Worm (Caenorhabditis elegans): Measurements from ENCODE around the gene R11.3.

R11.3 gene

DNA sequence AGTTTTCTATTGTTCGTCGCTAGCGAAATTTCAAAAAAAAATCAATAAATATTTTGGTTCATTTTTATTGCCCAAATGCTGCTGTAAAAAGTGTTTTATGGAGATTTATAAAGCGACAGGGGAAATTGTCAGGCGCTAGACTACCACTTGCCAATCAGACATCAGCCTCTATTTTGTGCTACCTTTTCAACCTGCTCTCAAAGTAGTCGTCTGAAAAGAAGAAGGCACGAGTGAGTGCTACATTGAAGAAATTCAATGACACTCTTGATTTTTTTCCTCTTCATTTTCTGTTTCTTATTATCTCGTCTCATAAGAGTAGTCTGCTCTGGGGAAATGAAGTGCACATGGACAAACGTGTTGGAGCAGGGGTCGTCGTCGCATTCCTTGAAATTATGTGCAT lies 6.8 kb upstream of the R11.3 start (continued):
- TF ChIP-seq unc-62 (GFP tag; optimal IDR thresholded peaks at IDR 0.05) (no peak), nhr-11 (tag; optimal IDR thresholded peaks at IDR 0.05) (peak; percentile 56), lin-14 (GFP tag; optimal IDR thresholded peaks at IDR 0.05) (peak; percentile 80), ztf-11 (tag; optimal IDR thresholded peaks at IDR 0.05) (peak in 1 of 2 experiments; percentile 25), dpl-1 (GFP tag; optimal IDR thresholded peaks at IDR 0.05) (peak in 2 of 3 experiments; percentile 1 to 37), sup-37 (GFP tag; optimal IDR thresholded peaks at IDR 0.05) (peak; percentile 62), hlh-4 (tag; optimal IDR thresholded peaks at IDR 0.05) (no peak), vab-15 (tag; optimal IDR thresholded peaks at IDR 0.05) (peak; percentile 47), mep-1 (tag; optimal IDR thresholded peaks at IDR 0.05) (peak; percentile 58), snpc-4 (tag; optimal IDR thresholded peaks at IDR 0.05) (peak; percentile 74), lir-3 (tag; optimal IDR thresholded peaks at IDR 0.05; ENCODE audit: poor library complexity) (no peak), egl-13 (tag; optimal IDR thresholded peaks at IDR 0.05) (peak; percentile 64), elt-2 (tag; optimal IDR thresholded peaks at IDR 0.05) (peak; percentile 63), nhr-19 (GFP tag; conservative IDR thresholded peaks at IDR 0.05) (peak; percentile 63), dsc-1 (tag; optimal IDR thresholded peaks at IDR 0.05) (peak; percentile 94), mef-2 (tag; optimal IDR thresholded peaks at IDR 0.05) (no peak), alr-1 (tag; optimal IDR thresholded peaks at IDR 0.05; ENCODE audit: borderline replicate concordance) (no peak), lin-35 (GFP tag; optimal IDR thresholded peaks at IDR 0.05) (peak in 1 of 2 experiments; percentile 71), Y116A8C.19 (tag; optimal IDR thresholded peaks at IDR 0.05; ENCODE audit: borderline replicate concordance) (no peak), aha-1 (tag; optimal IDR thresholded peaks at IDR 0.05) (no peak), C16A3.4 (tag; optimal IDR thresholded peaks at IDR 0.05) (peak; percentile 81), nhr-20 (tag; optimal IDR thresholded peaks at IDR 0.05) (peak; percentile 73), unc-98 (GFP tag; IDR thresholded peaks at IDR 0.05) (no peak), mdl-1 (tag; optimal IDR thresholded peaks at IDR 0.05) (peak in 1 of 2 experiments; percentile 36), isw-1 (GFP tag; IDR thresholded peaks at IDR 0.05) (peak; percentile 26), ceh-90 (tag; optimal IDR thresholded peaks at IDR 0.05) (peak; percentile 14), hlh-17 (GFP tag; optimal IDR thresholded peaks at IDR 0.05; ENCODE audit: borderline replicate concordance) (no peak), lin-15B (tag; optimal IDR thresholded peaks at IDR 0.05) (no peak), swsn-7 (tag; optimal IDR thresholded peaks at IDR 0.05) (peak; percentile 70), fkh-4 (tag; optimal IDR thresholded peaks at IDR 0.05; ENCODE audit: borderline replicate concordance) (peak; percentile 3)

DNA sequence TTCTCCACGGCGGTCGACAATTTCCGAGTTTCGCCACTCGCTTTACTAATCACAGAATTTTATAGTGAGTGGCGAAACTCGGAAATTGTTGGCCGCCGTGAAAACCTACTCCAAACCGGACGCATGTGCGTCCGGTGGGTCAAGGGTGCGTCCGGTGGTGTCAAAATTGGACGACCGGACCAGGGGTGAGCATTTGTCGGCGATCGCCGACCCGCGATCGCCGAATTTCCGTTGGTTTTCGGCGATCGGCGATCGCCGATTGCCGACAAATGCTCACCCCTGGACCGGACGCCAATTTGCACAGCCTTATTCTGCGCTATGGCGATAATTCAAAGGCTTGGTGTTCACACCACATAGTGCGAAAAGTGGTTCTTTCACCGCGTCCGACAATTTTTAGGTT lies 5.3 kb upstream of the R11.3 start:
- TF ChIP-seq lin-39 (tag; optimal IDR thresholded peaks at IDR 0.05) = no peak

DNA sequence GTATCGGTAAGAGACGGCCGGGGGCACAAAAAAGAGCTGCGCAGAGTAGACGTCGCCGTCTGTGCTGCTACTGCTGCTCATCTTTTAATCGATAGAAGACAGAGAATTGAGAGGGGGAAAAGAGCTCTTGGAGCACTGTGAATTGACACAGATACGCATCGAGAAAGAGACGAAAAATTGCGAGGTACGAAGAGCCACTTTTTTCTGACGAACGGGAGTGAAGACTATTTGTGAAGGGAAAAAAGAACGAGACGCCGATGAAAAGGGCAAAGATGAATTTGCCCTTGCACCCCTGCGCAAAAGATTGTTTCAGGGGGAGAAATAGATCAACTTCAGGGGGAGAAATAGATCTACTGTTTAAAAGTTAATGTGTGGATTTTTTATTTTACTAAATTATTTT lies 3.2 kb upstream of the R11.3 start:
- TF ChIP-seq snu-23 (GFP tag; optimal IDR thresholded peaks at IDR 0.05) = peak; percentile 53
- TF ChIP-seq nhr-12 (tag; optimal IDR thresholded peaks at IDR 0.05) = no peak
- no peak for TF ChIP-seq lin-13 (GFP tag; optimal IDR thresholded peaks at IDR 0.05)
- TF ChIP-seq nhr-19 (GFP tag; conservative IDR thresholded peaks at IDR 0.05) = peak; percentile 24; the same call in 1 of the 2 replicates
- TF ChIP-seq C04F5.9 (tag; optimal IDR thresholded peaks at IDR 0.05) = no peak
- peak; percentile 8 for TF ChIP-seq pax-3 (tag; optimal IDR thresholded peaks at IDR 0.05)
- TF ChIP-seq ceh-82 (tag; optimal IDR thresholded peaks at IDR 0.05) = peak; percentile 5 to 45 (median 35)
- TF ChIP-seq mep-1 (tag; optimal IDR thresholded peaks at IDR 0.05) = peak; percentile 18
- TF ChIP-seq nhr-71 (tag; optimal IDR thresholded peaks at IDR 0.05) = peak; percentile 54
- no peak for TF ChIP-seq lin-15B (tag; optimal IDR thresholded peaks at IDR 0.05)
- no peak for TF ChIP-seq nhr-11 (tag; optimal IDR thresholded peaks at IDR 0.05)
- TF ChIP-seq C16A3.4 (tag; optimal IDR thresholded peaks at IDR 0.05) = no peak
- TF ChIP-seq mab-9 (GFP tag; IDR thresholded peaks at IDR 0.05) = peak; percentile 22; the same call in 1 of the 2 replicates
- no peak for TF ChIP-seq ceh-63 (GFP tag; optimal IDR thresholded peaks at IDR 0.05)
- peak; percentile 68 for TF ChIP-seq dsc-1 (tag; optimal IDR thresholded peaks at IDR 0.05)
- no peak for TF ChIP-seq aha-1 (tag; optimal IDR thresholded peaks at IDR 0.05)
- TF ChIP-seq nhr-76 (tag; optimal IDR thresholded peaks at IDR 0.05) = no peak
- TF ChIP-seq nhr-90 (tag; optimal IDR thresholded peaks at IDR 0.05; ENCODE audit: poor library complexity) = no peak
- no peak for TF ChIP-seq C34B4.2 (tag; optimal IDR thresholded peaks at IDR 0.05)
- TF ChIP-seq hpl-2 (GFP tag; optimal IDR thresholded peaks at IDR 0.05) = no peak
- no peak for TF ChIP-seq lir-3 (tag; optimal IDR thresholded peaks at IDR 0.05; ENCODE audit: poor library complexity)
- no peak for TF ChIP-seq zip-4 (GFP tag; optimal IDR thresholded peaks at IDR 0.05)
- TF ChIP-seq egl-13 (tag; optimal IDR thresholded peaks at IDR 0.05) = peak; percentile 62
- no peak for TF ChIP-seq sup-37 (GFP tag; optimal IDR thresholded peaks at IDR 0.05)
- no peak for TF ChIP-seq lin-39 (tag; optimal IDR thresholded peaks at IDR 0.05)
- peak; percentile 90 for TF ChIP-seq fkh-10 (GFP tag; optimal IDR thresholded peaks at IDR 0.05)
- peak; percentile 64 for TF ChIP-seq lin-14 (GFP tag; optimal IDR thresholded peaks at IDR 0.05)
- peak; percentile 35 for TF ChIP-seq swsn-7 (tag; optimal IDR thresholded peaks at IDR 0.05)
- TF ChIP-seq nhr-237 (tag; optimal IDR thresholded peaks at IDR 0.05) = no peak

Data from whole organism, L1 larva.